Fruit fly (Drosophila melanogaster): Measurements from ENCODE around the gene Usp14.

Usp14 gene

DNA sequence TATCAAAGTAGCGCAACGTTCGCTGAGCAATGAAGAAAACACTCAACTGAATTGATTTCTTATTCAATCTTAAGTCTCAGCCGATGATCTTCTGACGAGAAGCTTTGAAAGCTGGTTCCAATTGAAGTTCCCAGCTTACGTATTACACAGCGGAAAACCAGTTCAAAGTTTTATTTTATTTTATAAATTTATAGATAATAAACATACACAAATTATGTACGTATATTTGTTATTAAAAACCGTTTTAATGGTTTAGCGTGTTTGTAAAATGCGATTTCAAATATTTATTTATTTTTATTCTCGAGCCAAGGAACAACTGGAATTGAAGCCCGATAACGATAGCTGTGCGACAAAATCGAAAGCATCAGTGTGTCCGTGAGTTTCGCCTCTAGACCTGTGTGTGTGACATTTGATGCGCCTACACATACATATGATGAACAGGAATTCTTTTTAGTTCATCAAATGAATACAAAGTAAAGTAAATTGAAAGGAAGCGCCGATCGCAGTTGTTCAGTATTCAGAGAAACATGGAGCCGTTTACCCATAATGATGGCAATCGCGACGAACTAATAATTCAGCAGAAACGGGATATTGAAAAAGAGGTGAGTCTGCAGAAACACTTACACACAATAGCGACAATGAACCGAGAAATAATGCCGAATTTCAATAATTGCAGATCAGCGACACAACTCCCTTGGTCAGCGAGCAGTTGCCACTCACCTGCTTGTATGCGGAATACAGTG is 7.5 kb downstream of the Usp14 start, which contains the start of the genes CG5390 and CG4968 (continued):
- no peak for TF ChIP-seq N (GFP tag; optimal IDR thresholded peaks at IDR 0.05)
- TF ChIP-seq tai (GFP tag; optimal IDR thresholded peaks at IDR 0.05): peak; percentile 66
- peak; percentile 52 for TF ChIP-seq sv (GFP tag; optimal IDR thresholded peaks at IDR 0.05)
- no peak for TF ChIP-seq Myc (optimal IDR thresholded peaks at IDR 0.05)
- TF ChIP-seq Dif (GFP tag; optimal IDR thresholded peaks at IDR 0.05; ENCODE audit: partially characterized antibody): peak; percentile 3
- TF ChIP-seq usp (GFP tag; optimal IDR thresholded peaks at IDR 0.05): no peak
- peak; percentile 56 for TF ChIP-seq Jra (GFP tag; optimal IDR thresholded peaks at IDR 0.05)
- TF ChIP-seq OdsH (GFP tag; optimal IDR thresholded peaks at IDR 0.05): peak; percentile 81
- no peak for TF ChIP-seq Dfd (GFP tag; optimal IDR thresholded peaks at IDR 0.05)
- no peak for TF ChIP-seq GATAd (GFP tag; optimal IDR thresholded peaks at IDR 0.05)
- peak; percentile 71 for TF ChIP-seq psq (GFP tag; optimal IDR thresholded peaks at IDR 0.05)
- peak; percentile 80 for TF ChIP-seq rgr (GFP tag; optimal IDR thresholded peaks at IDR 0.05)
- peak; percentile 74 for TF ChIP-seq h (GFP tag; optimal IDR thresholded peaks at IDR 0.05)
- no peak for TF ChIP-seq pan (optimal IDR thresholded peaks at IDR 0.05)
- TF ChIP-seq lola (GFP tag; optimal IDR thresholded peaks at IDR 0.05): no peak

DNA sequence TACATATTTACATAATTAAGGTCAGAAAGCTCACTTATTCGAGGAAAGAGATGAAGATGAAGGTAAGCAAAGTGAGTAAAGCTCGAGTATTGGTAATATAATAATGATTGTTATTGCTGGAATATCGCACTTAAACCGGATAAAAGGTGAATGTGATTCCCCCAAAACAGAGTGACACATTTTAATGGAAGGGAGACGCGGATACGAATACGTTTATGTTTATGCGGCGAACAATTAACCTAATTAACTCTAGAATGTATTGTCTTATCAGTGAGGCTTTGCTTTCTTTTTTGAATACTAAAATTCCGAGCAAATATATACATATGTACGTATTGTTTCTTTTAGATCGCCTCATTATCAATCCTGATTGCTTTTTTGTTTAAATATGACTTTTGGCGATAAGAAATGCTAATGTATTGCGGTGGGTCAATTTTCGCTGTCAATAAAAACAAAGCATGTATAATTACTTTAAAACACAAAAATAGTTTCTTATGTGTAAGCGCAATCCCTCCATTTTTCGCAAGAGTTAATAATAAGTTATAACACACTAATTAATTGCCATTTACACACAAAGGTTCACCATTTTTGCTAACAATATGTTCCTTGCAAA is 8.6 kb downstream of the Usp14 start:
- TF ChIP-seq sv (GFP tag; optimal IDR thresholded peaks at IDR 0.05) (no peak), woc (GFP tag; optimal IDR thresholded peaks at IDR 0.05) (no peak), Jra (GFP tag; optimal IDR thresholded peaks at IDR 0.05) (no peak), Rel (GFP tag; optimal IDR thresholded peaks at IDR 0.05) (no peak), Rel (tag; optimal IDR thresholded peaks at IDR 0.05) (peak; percentile 92), N (GFP tag; optimal IDR thresholded peaks at IDR 0.05) (no peak)

dm6 chr2L:10303786-10304185 is 10.4 kb downstream of the Usp14 start, which contains the start of gene nmd:
nmd (minus strand) TSS chr2L:10303947.
- TF ChIP-seq ey (GFP tag; optimal IDR thresholded peaks at IDR 0.05): no peak
- TF ChIP-seq Rel (GFP tag; optimal IDR thresholded peaks at IDR 0.05): no peak
- peak; percentile 70 for TF ChIP-seq Rel (tag; optimal IDR thresholded peaks at IDR 0.05)
- TF ChIP-seq HLH106 (tag; optimal IDR thresholded peaks at IDR 0.05): peak; percentile 21
- no peak for TF ChIP-seq Dfd (GFP tag; optimal IDR thresholded peaks at IDR 0.05)
- TF ChIP-seq Dif (GFP tag; optimal IDR thresholded peaks at IDR 0.05; ENCODE audit: partially characterized antibody): no peak
- TF ChIP-seq woc (GFP tag; optimal IDR thresholded peaks at IDR 0.05): peak; percentile 69

DNA sequence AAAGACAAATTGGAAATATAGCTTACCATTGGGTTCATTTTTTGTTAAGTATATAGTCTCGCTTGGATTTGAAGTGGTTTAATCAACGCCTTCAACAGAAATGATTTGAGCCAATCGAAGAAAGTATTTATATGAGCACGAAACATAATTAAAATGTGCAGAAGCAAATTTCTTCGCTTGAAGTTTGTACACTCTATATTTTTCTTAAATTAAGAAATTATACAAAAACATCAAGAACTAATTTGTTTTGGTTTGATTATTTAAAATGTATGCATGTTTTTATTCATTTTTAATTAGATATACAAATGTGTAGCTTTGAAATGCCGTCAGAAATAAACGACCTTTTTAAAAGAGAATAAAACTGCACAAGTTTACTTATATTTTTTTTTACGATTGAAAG is 12.3 kb downstream of the Usp14 start, which contains the start of gene CG13138:
Gene CG13138 (minus strand): TSS at position 101 of the 400 bp plus-strand sequence.
- TF ChIP-seq Dfd (GFP tag; optimal IDR thresholded peaks at IDR 0.05) (no peak), fru (GFP tag; optimal IDR thresholded peaks at IDR 0.05) (no peak), Rel (GFP tag; optimal IDR thresholded peaks at IDR 0.05) (no peak), Rel (tag; optimal IDR thresholded peaks at IDR 0.05) (no peak), Jra (GFP tag; optimal IDR thresholded peaks at IDR 0.05) (no peak), GATAd (GFP tag; optimal IDR thresholded peaks at IDR 0.05) (no peak), Hr83 (GFP tag; optimal IDR thresholded peaks at IDR 0.05; ENCODE audit: poor library complexity, severe bottlenecking) (no peak), Vsx2 (GFP tag; optimal IDR thresholded peaks at IDR 0.05; ENCODE audit: partially characterized antibody) (no peak), Hr78 (GFP tag; optimal IDR thresholded peaks at IDR 0.05) (no peak), woc (GFP tag; optimal IDR thresholded peaks at IDR 0.05) (no peak), psq (GFP tag; optimal IDR thresholded peaks at IDR 0.05) (no peak), dmrt93B (GFP tag; optimal IDR thresholded peaks at IDR 0.05) (no peak), ey (GFP tag; optimal IDR thresholded peaks at IDR 0.05) (no peak), sv (GFP tag; optimal IDR thresholded peaks at IDR 0.05) (no peak), CG32264 (GFP tag; optimal IDR thresholded peaks at IDR 0.05) (no peak), Mio (GFP tag; optimal IDR thresholded peaks at IDR 0.05) (no peak), Hnf4 (GFP tag; optimal IDR thresholded peaks at IDR 0.05) (no peak), dsf (GFP tag; optimal IDR thresholded peaks at IDR 0.05; ENCODE audit: borderline replicate concordance) (no peak), br (GFP tag; optimal IDR thresholded peaks at IDR 0.05) (no peak), usp (GFP tag; optimal IDR thresholded peaks at IDR 0.05) (no peak)

- TF ChIP-seq pan (optimal IDR thresholded peaks at IDR 0.05) (no peak), HLH106 (tag; optimal IDR thresholded peaks at IDR 0.05) (peak; percentile 60), Mio (GFP tag; optimal IDR thresholded peaks at IDR 0.05) (no peak), Dfd (GFP tag; optimal IDR thresholded peaks at IDR 0.05) (no peak), lola (GFP tag; optimal IDR thresholded peaks at IDR 0.05) (no peak), Dif (GFP tag; optimal IDR thresholded peaks at IDR 0.05; ENCODE audit: partially characterized antibody) (no peak), ey (GFP tag; optimal IDR thresholded peaks at IDR 0.05) (peak; percentile 14), Vsx2 (GFP tag; optimal IDR thresholded peaks at IDR 0.05; ENCODE audit: partially characterized antibody) (no peak), Abd-B (GFP tag; optimal IDR thresholded peaks at IDR 0.05) (no peak), Sp1 (GFP tag; optimal IDR thresholded peaks at IDR 0.05) (no peak), psq (GFP tag; optimal IDR thresholded peaks at IDR 0.05) (peak; percentile 25), sv (GFP tag; optimal IDR thresholded peaks at IDR 0.05) (no peak), jim (GFP tag; optimal IDR thresholded peaks at IDR 0.05) (no peak), dmrt93B (GFP tag; optimal IDR thresholded peaks at IDR 0.05) (no peak), GATAd (GFP tag; optimal IDR thresholded peaks at IDR 0.05) (no peak), br (GFP tag; optimal IDR thresholded peaks at IDR 0.05) (no peak), fru (GFP tag; optimal IDR thresholded peaks at IDR 0.05) (no peak), Myc (optimal IDR thresholded peaks at IDR 0.05) (no peak), h (GFP tag; optimal IDR thresholded peaks at IDR 0.05) (no peak), N (GFP tag; optimal IDR thresholded peaks at IDR 0.05) (no peak), Hr78 (GFP tag; optimal IDR thresholded peaks at IDR 0.05) (no peak), woc (GFP tag; optimal IDR thresholded peaks at IDR 0.05) (peak; percentile 4), CG9705 (GFP tag; optimal IDR thresholded peaks at IDR 0.05) (peak; percentile 34), CrebA (GFP tag; optimal IDR thresholded peaks at IDR 0.05; ENCODE audit: borderline replicate concordance) (no peak), Hr83 (GFP tag; optimal IDR thresholded peaks at IDR 0.05; ENCODE audit: poor library complexity, severe bottlenecking) (no peak), Jra (GFP tag; optimal IDR thresholded peaks at IDR 0.05) (peak; percentile 56), CG32264 (GFP tag; optimal IDR thresholded peaks at IDR 0.05) (no peak), Rel (GFP tag; optimal IDR thresholded peaks at IDR 0.05) (no peak), Rel (tag; optimal IDR thresholded peaks at IDR 0.05) (no peak), tai (GFP tag; optimal IDR thresholded peaks at IDR 0.05) (no peak), OdsH (GFP tag; optimal IDR thresholded peaks at IDR 0.05) (peak; percentile 50)
Observed at dm6 chr2L:10299810-10300147, 14.4 kb downstream of the Usp14 start, which contains the start of gene CYLD. CYLD (minus strand) TSS chr2L:10299847.

All from whole organism, wandering third instar larva.